Fruit fly (Drosophila melanogaster): ENCODE data around the gene BomT3.

- TF ChIP-seq psq (optimal IDR thresholded peaks at IDR 0.05) (no peak), pan (optimal IDR thresholded peaks at IDR 0.05) (no peak)
These were observed 13.6 kb downstream of the BomT3 start for dm6 chr3R:22072553-22072952.
